5 worm cellular contexts compared by ENCODE assay signal in the genomic region with DNA sequence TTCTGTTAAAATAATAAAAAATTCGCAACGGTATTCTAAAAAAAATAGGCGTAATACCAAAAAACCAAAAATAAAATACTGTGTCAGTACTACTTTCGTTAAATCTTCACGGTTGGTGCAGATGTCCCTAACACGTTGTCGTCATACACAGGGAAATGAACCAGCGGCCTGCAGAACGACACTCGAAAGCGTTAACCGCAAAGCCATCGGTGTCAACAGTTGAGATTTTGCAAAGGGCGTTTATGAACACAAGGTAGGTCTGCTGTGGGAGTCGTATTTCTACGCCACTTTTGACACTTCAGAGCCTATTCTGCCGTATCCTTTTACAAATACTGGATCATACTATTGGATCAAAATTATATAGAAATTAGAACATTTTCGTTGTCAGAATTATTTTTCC.
TF ChIP-seq lines count a peak whose summit lies in the region.

No protein-coding gene starts in this region.

TF ChIP-seq in whole organism, L1 larva, 84 proteins besides CTCF, POLR2A, EP300 and RAD21 (continues in another document):
- TF ChIP-seq sptf-1 (tag; optimal IDR thresholded peaks at IDR 0.05; lab: Kevin White, UChicago) (no peak), pax-3 (tag; optimal IDR thresholded peaks at IDR 0.05; lab: Kevin White, UChicago) (no peak), xbp-1 (tag; optimal IDR thresholded peaks at IDR 0.05; lab: Kevin White, UChicago) (peak; percentile 72), elt-2 (tag; optimal IDR thresholded peaks at IDR 0.05; lab: Kevin White, UChicago) (no peak), aly-2 (tag; optimal IDR thresholded peaks at IDR 0.05; lab: Kevin White, UChicago) (peak; percentile 44), snu-23 (GFP tag; optimal IDR thresholded peaks at IDR 0.05; lab: Kevin White, UChicago) (peak; percentile 89), nhr-90 (tag; optimal IDR thresholded peaks at IDR 0.05; lab: Kevin White, UChicago; ENCODE audit: poor library complexity) (peak; percentile 64), unc-62 (GFP tag; optimal IDR thresholded peaks at IDR 0.05; lab: Kevin White, UChicago) (no peak), dsc-1 (tag; optimal IDR thresholded peaks at IDR 0.05; lab: Kevin White, UChicago) (peak; percentile 79), sox-4 (tag; optimal IDR thresholded peaks at IDR 0.05; lab: Kevin White, UChicago) (no peak), nhr-85 (tag; lab: Kevin White, UChicago) (peak; percentile 60), lin-13 (GFP tag; optimal IDR thresholded peaks at IDR 0.05; lab: Kevin White, UChicago) (peak; percentile 53), mef-2 (tag; optimal IDR thresholded peaks at IDR 0.05; lab: Kevin White, UChicago) (no peak), lsy-2 (tag; optimal IDR thresholded peaks at IDR 0.05; lab: Kevin White, UChicago) (peak; percentile 64 to 72), ceh-8 (GFP tag; optimal IDR thresholded peaks at IDR 0.05; lab: Kevin White, UChicago) (peak; percentile 6), lin-15B (tag; optimal IDR thresholded peaks at IDR 0.05; lab: Kevin White, UChicago) (no peak), lin-39 (tag; optimal IDR thresholded peaks at IDR 0.05; lab: Kevin White, UChicago) (no peak), vab-15 (tag; optimal IDR thresholded peaks at IDR 0.05; lab: Kevin White, UChicago) (no peak)

TF ChIP-seq in whole organism, L3 larva, 47 proteins besides CTCF, POLR2A, EP300 and RAD21:
- peak; percentile 30 for TF ChIP-seq lin-15B (tag; optimal IDR thresholded peaks at IDR 0.05; lab: Kevin White, UChicago)
- TF ChIP-seq unc-39 (tag; optimal IDR thresholded peaks at IDR 0.05; lab: Kevin White, UChicago), result no peak
- peak; percentile 59 for TF ChIP-seq nhr-43 (tag; optimal IDR thresholded peaks at IDR 0.05; lab: Kevin White, UChicago; ENCODE audit: poor library complexity, severe bottlenecking)
- TF ChIP-seq nhr-23 (tag; optimal IDR thresholded peaks at IDR 0.05; lab: Kevin White, UChicago), result peak; percentile 50
- peak; percentile 80 for TF ChIP-seq lin-39 (tag; optimal IDR thresholded peaks at IDR 0.05; lab: Kevin White, UChicago)
- no peak for TF ChIP-seq ZK546.5 (tag; optimal IDR thresholded peaks at IDR 0.05; lab: Kevin White, UChicago)
- TF ChIP-seq egl-5 (tag; optimal IDR thresholded peaks at IDR 0.05; lab: Kevin White, UChicago), result peak; percentile 41
- peak; percentile 53 for TF ChIP-seq jun-1 (tag; optimal IDR thresholded peaks at IDR 0.05; lab: Kevin White, UChicago)
- TF ChIP-seq nhr-25 (tag; optimal IDR thresholded peaks at IDR 0.05; lab: Kevin White, UChicago), result peak; percentile 39
- peak; percentile 78 for TF ChIP-seq pha-4 (tag; optimal IDR thresholded peaks at IDR 0.05; lab: Kevin White, UChicago)

TF ChIP-seq in whole organism, early embryonic, 17 proteins besides CTCF, POLR2A, EP300 and RAD21:
- TF ChIP-seq hmbx-1 (tag; optimal IDR thresholded peaks at IDR 0.05; lab: Kevin White, UChicago), result peak; percentile 76
- peak; percentile 85 for TF ChIP-seq hnd-1 (tag; optimal IDR thresholded peaks at IDR 0.05; lab: Kevin White, UChicago)
- peak; percentile 96 for TF ChIP-seq ceh-36 (tag; optimal IDR thresholded peaks at IDR 0.05; lab: Kevin White, UChicago)
- peak; percentile 95 for TF ChIP-seq sea-1 (GFP tag; conservative IDR thresholded peaks at IDR 0.05; lab: Robert Waterston, UW)
- TF ChIP-seq pes-1 (GFP tag; IDR thresholded peaks at IDR 0.05; lab: Robert Waterston, UW), result peak; percentile 96
- peak; percentile 89 for TF ChIP-seq tra-4 (tag; optimal IDR thresholded peaks at IDR 0.05; lab: Kevin White, UChicago)
- TF ChIP-seq scrt-1 (GFP tag; IDR thresholded peaks at IDR 0.05; lab: Robert Waterston, UW), result peak; percentile 96
- peak; percentile 95 for TF ChIP-seq aly-1 (tag; optimal IDR thresholded peaks at IDR 0.05; lab: Kevin White, UChicago)
- peak; percentile 96 for TF ChIP-seq flt-1 (GFP tag; IDR thresholded peaks at IDR 0.05; lab: Robert Waterston, UW)
- TF ChIP-seq B0310.2 (tag; optimal IDR thresholded peaks at IDR 0.05; lab: Kevin White, UChicago), result peak; percentile 93
- TF ChIP-seq ets-7 (tag; optimal IDR thresholded peaks at IDR 0.05; lab: Kevin White, UChicago), result peak; percentile 87
- peak; percentile 96 for TF ChIP-seq tbx-11 (GFP tag; IDR thresholded peaks at IDR 0.05; lab: Robert Waterston, UW)
- peak; percentile 90 for TF ChIP-seq ceh-13 (GFP tag; optimal IDR thresholded peaks at IDR 0.05; lab: Kevin White, UChicago)
- TF ChIP-seq F13C5.2 (tag; optimal IDR thresholded peaks at IDR 0.05; lab: Kevin White, UChicago), result peak; percentile 94
- no peak for TF ChIP-seq hmg-4 (GFP tag; optimal IDR thresholded peaks at IDR 0.05; lab: Kevin White, UChicago)
- no peak for TF ChIP-seq ama-1 (optimal IDR thresholded peaks at IDR 0.05; lab: Kevin White, UChicago)
- peak; percentile 97 for TF ChIP-seq tbx-37 (GFP tag; conservative IDR thresholded peaks at IDR 0.05; lab: Robert Waterston, UW)

TF ChIP-seq in whole organism, midembryonic, 9 proteins besides CTCF, POLR2A, EP300 and RAD21:
- peak; percentile 91 for TF ChIP-seq ztf-29 (GFP tag; IDR thresholded peaks at IDR 0.05; lab: Robert Waterston, UW)
- TF ChIP-seq ztf-23 (GFP tag; IDR thresholded peaks at IDR 0.05; lab: Robert Waterston, UW), result peak; percentile 96
- peak; percentile 96 for TF ChIP-seq flt-1 (GFP tag; IDR thresholded peaks at IDR 0.05; lab: Robert Waterston, UW)
- peak; percentile 94 for TF ChIP-seq cog-1 (tag; optimal IDR thresholded peaks at IDR 0.05; lab: Kevin White, UChicago)
- peak; percentile 96 for TF ChIP-seq tab-1 (GFP tag; IDR thresholded peaks at IDR 0.05; lab: Robert Waterston, UW)
- peak; percentile 80 for TF ChIP-seq med-1 (GFP tag; optimal IDR thresholded peaks at IDR 0.05; lab: Kevin White, UChicago; ENCODE audit: insufficient read depth)
- TF ChIP-seq ref-1 (GFP tag; conservative IDR thresholded peaks at IDR 0.05; lab: Robert Waterston, UW), result peak; percentile 90
- TF ChIP-seq klf-2 (GFP tag; conservative IDR thresholded peaks at IDR 0.05; lab: Robert Waterston, UW), result peak; percentile 90
- peak; percentile 91 for TF ChIP-seq T22C8.4 (GFP tag; IDR thresholded peaks at IDR 0.05; lab: Robert Waterston, UW)

TF ChIP-seq in whole organism, young adult, 124 proteins besides CTCF, POLR2A, EP300 and RAD21 (continues in another document):
- no peak for TF ChIP-seq lin-54 (GFP tag; optimal IDR thresholded peaks at IDR 0.05; lab: Kevin White, UChicago)
- TF ChIP-seq ztf-22 (GFP tag; optimal IDR thresholded peaks at IDR 0.05; lab: Kevin White, UChicago), result no peak
- TF ChIP-seq mcd-1 (GFP tag; IDR thresholded peaks at IDR 0.05; lab: Robert Waterston, UW), result no peak
- TF ChIP-seq nhr-27 (tag; optimal IDR thresholded peaks at IDR 0.05; lab: Kevin White, UChicago), result no peak
- peak; percentile 84 for TF ChIP-seq ceh-27 (GFP tag; optimal IDR thresholded peaks at IDR 0.05; lab: Kevin White, UChicago)
- TF ChIP-seq fkh-3 (tag; optimal IDR thresholded peaks at IDR 0.05; lab: Kevin White, UChicago), result no peak
- TF ChIP-seq F55B11.4 (tag; optimal IDR thresholded peaks at IDR 0.05; lab: Kevin White, UChicago; ENCODE audit: borderline replicate concordance, insufficient read depth), result no peak
- no peak for TF ChIP-seq lin-40 (tag; optimal IDR thresholded peaks at IDR 0.05; lab: Kevin White, UChicago)
- TF ChIP-seq F37B4.10 (GFP tag; IDR thresholded peaks at IDR 0.05; lab: Robert Waterston, UW), result no peak
- TF ChIP-seq attf-3 (GFP tag; conservative IDR thresholded peaks at IDR 0.05; lab: Robert Waterston, UW), result 0 out of 2 replicates have a peak, but pooled peaks have one; percentile 45
- TF ChIP-seq C17E4.6 (GFP tag; IDR thresholded peaks at IDR 0.05; lab: Robert Waterston, UW), result no peak
- peak; percentile 29 for TF ChIP-seq snpc-1.1 (tag; optimal IDR thresholded peaks at IDR 0.05; lab: Kevin White, UChicago; ENCODE audit: insufficient read depth)
- TF ChIP-seq snpc-3.4 (tag; optimal IDR thresholded peaks at IDR 0.05; lab: Kevin White, UChicago), result peak; percentile 75
- TF ChIP-seq ceh-100 (GFP tag; IDR thresholded peaks at IDR 0.05; lab: Robert Waterston, UW), result no peak
- peak; percentile 80 for TF ChIP-seq snpc-1.3 (tag; optimal IDR thresholded peaks at IDR 0.05; lab: Kevin White, UChicago; ENCODE audit: insufficient read depth)
- no peak for TF ChIP-seq ama-1 (optimal IDR thresholded peaks at IDR 0.05; lab: Kevin White, UChicago)
- peak; percentile 26 to 62 for TF ChIP-seq ama-1 (GFP tag; optimal IDR thresholded peaks at IDR 0.05; lab: Kevin White, UChicago)
- TF ChIP-seq somi-1 (GFP tag; optimal IDR thresholded peaks at IDR 0.05; lab: Kevin White, UChicago), result no peak
- TF ChIP-seq lag-1 (GFP tag; IDR thresholded peaks at IDR 0.05; lab: Robert Waterston, UW), result no peak
- no peak for TF ChIP-seq B0336.3 (GFP tag; IDR thresholded peaks at IDR 0.05; lab: Robert Waterston, UW)
- peak; percentile 68 for TF ChIP-seq snpc-4 (GFP tag; optimal IDR thresholded peaks at IDR 0.05; lab: Kevin White, UChicago)
- TF ChIP-seq snpc-4 (tag; optimal IDR thresholded peaks at IDR 0.05; lab: Kevin White, UChicago), result peak in 3 of 4 experiments; percentile 48 to 80 (median 69)
- TF ChIP-seq sdz-38 (tag; optimal IDR thresholded peaks at IDR 0.05; lab: Kevin White, UChicago), result no peak
- no peak for TF ChIP-seq lin-35 (GFP tag; optimal IDR thresholded peaks at IDR 0.05; lab: Kevin White, UChicago)
- peak; percentile 86 for TF ChIP-seq ekl-4 (GFP tag; IDR thresholded peaks at IDR 0.05; lab: Robert Waterston, UW)
- no peak for TF ChIP-seq nfya-2 (GFP tag; IDR thresholded peaks at IDR 0.05; lab: Robert Waterston, UW)
- TF ChIP-seq chd-7 (tag; optimal IDR thresholded peaks at IDR 0.05; lab: Kevin White, UChicago), result no peak
- no peak for TF ChIP-seq mel-28 (tag; optimal IDR thresholded peaks at IDR 0.05; lab: Kevin White, UChicago; ENCODE audit: borderline replicate concordance)
- TF ChIP-seq Y67H2A.10 (GFP tag; conservative IDR thresholded peaks at IDR 0.05; lab: Robert Waterston, UW), result no peak
- TF ChIP-seq hlh-12 (tag; optimal IDR thresholded peaks at IDR 0.05; lab: Kevin White, UChicago), result peak; percentile 75
- TF ChIP-seq hmg-1.2 (GFP tag; IDR thresholded peaks at IDR 0.05; lab: Robert Waterston, UW), result peak; percentile 73
- TF ChIP-seq F57A8.1 (GFP tag; optimal IDR thresholded peaks at IDR 0.05; lab: Kevin White, UChicago), result no peak
- no peak for TF ChIP-seq ccch-3 (GFP tag; optimal IDR thresholded peaks at IDR 0.05; lab: Kevin White, UChicago)
- TF ChIP-seq ztf-18 (tag; optimal IDR thresholded peaks at IDR 0.05; lab: Kevin White, UChicago), result peak; percentile 48
- TF ChIP-seq unc-62 (GFP tag; optimal IDR thresholded peaks at IDR 0.05; lab: Kevin White, UChicago), result no peak
- peak; percentile 79 for TF ChIP-seq mxl-1 (tag; optimal IDR thresholded peaks at IDR 0.05; lab: Kevin White, UChicago)
- TF ChIP-seq zfh-2 (GFP tag; conservative IDR thresholded peaks at IDR 0.05; lab: Robert Waterston, UW), result no peak
- no peak for TF ChIP-seq dox-1 (GFP tag; IDR thresholded peaks at IDR 0.05; lab: Robert Waterston, UW)
- TF ChIP-seq hrde-1 (tag; optimal IDR thresholded peaks at IDR 0.05; lab: Kevin White, UChicago; ENCODE audit: borderline replicate concordance), result no peak
- TF ChIP-seq nhr-120 (GFP tag; IDR thresholded peaks at IDR 0.05; lab: Robert Waterston, UW), result no peak

Comparison
In these comparisons a context has a peak if more than half of its experiments do, and no peak if none do; other contexts are left out.
1. Of the 8 proteins assayed by ChIP-seq in both whole organism, young adult and whole organism, L1 larva: peak only in whole organism, young adult: ama-1; only in whole organism, L1 larva: efl-1 and lin-35; in both: dpl-1, nhr-90, snpc-4 and unc-130; in neither: 1.